Fruit fly (Drosophila melanogaster): ENCODE results near the gene CG15370.

The CG15370 gene

DNA sequence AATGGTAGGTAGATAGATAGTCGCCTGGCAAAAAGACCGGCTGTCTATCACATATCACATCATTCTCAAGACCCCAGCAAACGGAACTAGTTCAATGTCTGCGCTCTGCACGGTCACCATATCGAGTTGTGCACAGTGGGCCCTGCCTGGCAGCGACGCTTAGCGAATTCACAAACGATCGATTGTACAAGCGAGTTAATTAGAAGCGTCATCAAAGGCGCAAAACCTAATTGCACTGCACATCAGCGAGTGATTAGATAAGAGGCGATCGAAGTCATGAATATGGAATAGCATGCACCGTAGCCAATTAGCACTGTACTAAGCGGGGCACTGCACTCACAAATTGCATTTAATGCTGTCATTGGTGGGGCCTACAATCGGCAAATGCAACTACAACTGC lies 4.8 kb upstream of the CG15370 start (continued):
- TF ChIP-seq CG4318 (GFP tag; optimal IDR thresholded peaks at IDR 0.05) (peak; percentile 39), CG7368 (GFP tag; optimal IDR thresholded peaks at IDR 0.05) (no peak), fd59A (GFP tag; optimal IDR thresholded peaks at IDR 0.05) (no peak), CG6163 (GFP tag; IDR thresholded peaks at IDR 0.05) (peak; percentile 72), CG9139 (GFP tag; optimal IDR thresholded peaks at IDR 0.05) (no peak), CG3032 (tag; optimal IDR thresholded peaks at IDR 0.05) (no peak), CG6792 (GFP tag; optimal IDR thresholded peaks at IDR 0.05) (no peak), Blimp-1 (GFP tag; optimal IDR thresholded peaks at IDR 0.05) (no peak), CG1621 (tag; optimal IDR thresholded peaks at IDR 0.05) (no peak), CG6808 (GFP tag; optimal IDR thresholded peaks at IDR 0.05) (no peak), Eip75B (GFP tag; optimal IDR thresholded peaks at IDR 0.05) (no peak), Ets21C (GFP tag; optimal IDR thresholded peaks at IDR 0.05) (no peak), net (GFP tag; optimal IDR thresholded peaks at IDR 0.05) (no peak), dsx (GFP tag; optimal IDR thresholded peaks at IDR 0.05; ENCODE audit: poor library complexity, severe bottlenecking) (no peak), esn (GFP tag; optimal IDR thresholded peaks at IDR 0.05) (no peak), CG6854 (GFP tag; optimal IDR thresholded peaks at IDR 0.05) (no peak), salr (GFP tag; optimal IDR thresholded peaks at IDR 0.05) (no peak), CG3919 (GFP tag; optimal IDR thresholded peaks at IDR 0.05) (peak; percentile 31), CG10669 (GFP tag; optimal IDR thresholded peaks at IDR 0.05) (no peak), acj6 (GFP tag; optimal IDR thresholded peaks at IDR 0.05) (peak; percentile 14), vri (GFP tag; optimal IDR thresholded peaks at IDR 0.05) (no peak), fd85E (GFP tag; optimal IDR thresholded peaks at IDR 0.05) (no peak), Sox14 (GFP tag; optimal IDR thresholded peaks at IDR 0.05) (no peak), eg (GFP tag; IDR thresholded peaks at IDR 0.05) (peak; percentile 78), CG34406 (GFP tag; optimal IDR thresholded peaks at IDR 0.05) (no peak), Eip78C (GFP tag) (peak; percentile 65), Sox15 (GFP tag; optimal IDR thresholded peaks at IDR 0.05) (no peak), topi (GFP tag; optimal IDR thresholded peaks at IDR 0.05) (no peak), Met (GFP tag; optimal IDR thresholded peaks at IDR 0.05) (no peak), Lpt (GFP tag; optimal IDR thresholded peaks at IDR 0.05) (no peak), Smox (GFP tag; optimal IDR thresholded peaks at IDR 0.05) (no peak), Hr39 (GFP tag; optimal IDR thresholded peaks at IDR 0.05) (peak; percentile 9), CG11294 (GFP tag; IDR thresholded peaks at IDR 0.05) (peak; percentile 39; the same call in 1 of the 2 replicates)

DNA sequence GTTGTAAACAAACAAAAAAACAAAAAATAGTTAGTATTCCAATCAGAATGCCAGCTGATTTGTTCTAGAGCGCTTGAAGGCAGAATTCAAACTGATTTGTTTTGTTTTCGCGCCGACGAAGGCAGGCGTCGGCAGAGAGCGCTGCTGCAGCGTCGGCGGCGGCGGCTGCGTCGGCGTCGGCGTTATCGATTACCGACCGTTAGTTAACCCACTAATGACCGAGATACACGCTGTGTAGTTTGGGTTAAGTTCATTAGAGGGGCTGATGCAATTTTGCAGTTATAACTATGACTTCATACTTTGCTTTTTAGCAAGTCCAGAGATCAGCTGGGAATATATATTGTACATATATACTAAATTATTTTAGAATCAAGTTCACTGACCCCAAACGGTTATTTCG lies 2.1 kb upstream of the CG15370 start, which contains the start of gene t:
Gene t, minus strand, starts transcription at position 76 of the 400 bp plus-strand sequence.
- TF ChIP-seq CG6276 (GFP tag; optimal IDR thresholded peaks at IDR 0.05), result peak; percentile 37
- TF ChIP-seq CG6163 (GFP tag; IDR thresholded peaks at IDR 0.05), result 0 out of 3 replicates have a peak, but pooled peaks have one; percentile 31
- TF ChIP-seq CG32006 (GFP tag; optimal IDR thresholded peaks at IDR 0.05), result peak; percentile 42
- TF ChIP-seq lz (GFP tag; optimal IDR thresholded peaks at IDR 0.05), result no peak
- TF ChIP-seq CG34406 (GFP tag; optimal IDR thresholded peaks at IDR 0.05), result no peak
- TF ChIP-seq ss (GFP tag; optimal IDR thresholded peaks at IDR 0.05), result no peak
- no peak for TF ChIP-seq svp (GFP tag)
- TF ChIP-seq Eip78C (GFP tag), result peak; percentile 67
- TF ChIP-seq CG15336 (GFP tag; IDR thresholded peaks at IDR 0.05), result peak; percentile 50
- TF ChIP-seq net (GFP tag; optimal IDR thresholded peaks at IDR 0.05), result no peak
- TF ChIP-seq CG11294 (GFP tag; IDR thresholded peaks at IDR 0.05), result peak; percentile 35; the same call in 1 of the 2 replicates
- TF ChIP-seq Blimp-1 (GFP tag; optimal IDR thresholded peaks at IDR 0.05), result no peak
- no peak for TF ChIP-seq acj6 (GFP tag; optimal IDR thresholded peaks at IDR 0.05)
- no peak for TF ChIP-seq CG8632 (GFP tag; optimal IDR thresholded peaks at IDR 0.05)
- TF ChIP-seq CG6792 (GFP tag; optimal IDR thresholded peaks at IDR 0.05), result no peak
- TF ChIP-seq Hr4 (GFP tag; optimal IDR thresholded peaks at IDR 0.05), result peak; percentile 2
- no peak; the same call in 2 of the 3 replicates for TF ChIP-seq CG8119 (GFP tag; IDR thresholded peaks at IDR 0.05)
- no peak for TF ChIP-seq Ets96B (tag; optimal IDR thresholded peaks at IDR 0.05)
- peak; percentile 16 for TF ChIP-seq CG16779 (tag; optimal IDR thresholded peaks at IDR 0.05)
- peak; percentile 46; the same call in 1 of the 3 replicates for TF ChIP-seq eg (GFP tag; IDR thresholded peaks at IDR 0.05)
- TF ChIP-seq Gug (GFP tag; IDR thresholded peaks at IDR 0.05), result no peak
